Worm (Caenorhabditis elegans): ENCODE results near the gene egli-1.
A peak's percentile ranks its signal among the peaks of the same experiment; 100 is the strongest.

egli-1 gene

DNA sequence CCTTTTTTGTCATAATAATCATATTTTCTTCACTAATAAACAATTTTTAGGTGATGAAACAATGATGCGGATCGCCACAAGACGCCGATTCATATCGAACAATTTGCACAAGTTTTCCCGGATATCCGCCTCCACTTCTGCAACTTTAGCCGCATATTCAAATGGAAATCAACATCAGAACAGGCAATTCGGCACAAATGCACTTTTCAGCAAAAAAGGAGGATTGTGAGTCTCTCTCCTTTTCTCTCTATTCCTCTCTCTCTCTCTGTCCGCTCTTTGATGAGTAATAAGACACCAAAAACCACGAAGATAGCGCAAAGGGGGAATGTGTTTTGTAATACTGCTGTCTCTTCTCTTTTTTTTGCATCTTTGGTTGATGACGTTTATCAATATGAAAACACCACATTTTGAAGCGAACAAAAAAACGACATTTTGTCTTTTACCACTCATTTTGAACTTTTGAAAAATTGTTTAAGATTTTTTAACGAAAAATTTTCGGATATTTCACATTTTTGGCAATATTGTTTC lies 1.1 kb downstream of the egli-1 start, which contains the start of gene eat-3:
Gene eat-3 (plus strand): TSS at position 51 of the 528 bp plus-strand sequence.
- TF ChIP-seq fkh-2 (tag; optimal IDR thresholded peaks at IDR 0.05): no peak
- no peak for TF ChIP-seq skn-1 (tag; optimal IDR thresholded peaks at IDR 0.05)
- TF ChIP-seq ceh-82 (tag; optimal IDR thresholded peaks at IDR 0.05): no peak
- no peak for TF ChIP-seq tbx-2 (tag; optimal IDR thresholded peaks at IDR 0.05)
- TF ChIP-seq lsy-12 (tag; optimal IDR thresholded peaks at IDR 0.05): no peak
- no peak for TF ChIP-seq nhr-12 (tag; optimal IDR thresholded peaks at IDR 0.05)
- no peak for TF ChIP-seq nhr-237 (tag; optimal IDR thresholded peaks at IDR 0.05)
- no peak for TF ChIP-seq elt-2 (tag; optimal IDR thresholded peaks at IDR 0.05)
- TF ChIP-seq elt-3 (tag; optimal IDR thresholded peaks at IDR 0.05): no peak
- TF ChIP-seq hmg-11 (tag; optimal IDR thresholded peaks at IDR 0.05): peak; percentile 16
- TF ChIP-seq lin-15B (tag; optimal IDR thresholded peaks at IDR 0.05): no peak
- no peak for TF ChIP-seq ceh-28 (tag; optimal IDR thresholded peaks at IDR 0.05)
- TF ChIP-seq nhr-23 (tag; optimal IDR thresholded peaks at IDR 0.05): no peak
- TF ChIP-seq aly-2 (tag; optimal IDR thresholded peaks at IDR 0.05): no peak
- no peak for TF ChIP-seq nhr-76 (tag; optimal IDR thresholded peaks at IDR 0.05)
- TF ChIP-seq nhr-25 (tag; optimal IDR thresholded peaks at IDR 0.05): no peak
- TF ChIP-seq nhr-43 (tag; optimal IDR thresholded peaks at IDR 0.05; ENCODE audit: poor library complexity, severe bottlenecking): no peak
- no peak for TF ChIP-seq zag-1 (tag; optimal IDR thresholded peaks at IDR 0.05)
- no peak for TF ChIP-seq nhr-67 (tag; optimal IDR thresholded peaks at IDR 0.05)
- no peak for TF ChIP-seq jun-1 (tag; optimal IDR thresholded peaks at IDR 0.05)
- TF ChIP-seq eor-1 (tag; optimal IDR thresholded peaks at IDR 0.05): no peak
- TF ChIP-seq ztf-4 (tag; optimal IDR thresholded peaks at IDR 0.05): no peak
- TF ChIP-seq R02D3.7 (tag; optimal IDR thresholded peaks at IDR 0.05): no peak
- no peak for TF ChIP-seq nhr-77 (tag; optimal IDR thresholded peaks at IDR 0.05)
- no peak for TF ChIP-seq nhr-28 (tag; optimal IDR thresholded peaks at IDR 0.05)
- TF ChIP-seq ama-1 (optimal IDR thresholded peaks at IDR 0.05): no peak
- TF ChIP-seq elt-1 (tag; optimal IDR thresholded peaks at IDR 0.05): no peak
- TF ChIP-seq ztf-11 (tag; optimal IDR thresholded peaks at IDR 0.05): no peak
- TF ChIP-seq snpc-4 (tag; optimal IDR thresholded peaks at IDR 0.05): no peak
- peak; percentile 29 for TF ChIP-seq lin-39 (tag; optimal IDR thresholded peaks at IDR 0.05)
- no peak for TF ChIP-seq egl-27 (tag; optimal IDR thresholded peaks at IDR 0.05)
- no peak for TF ChIP-seq nhr-11 (tag; optimal IDR thresholded peaks at IDR 0.05)
- peak; percentile 36 for TF ChIP-seq unc-62 (GFP tag; optimal IDR thresholded peaks at IDR 0.05)
- TF ChIP-seq sea-2 (GFP tag; optimal IDR thresholded peaks at IDR 0.05): no peak
- no peak for TF ChIP-seq mdl-1 (tag; optimal IDR thresholded peaks at IDR 0.05)
- TF ChIP-seq ZK546.5 (tag; optimal IDR thresholded peaks at IDR 0.05): no peak
- TF ChIP-seq nfya-1 (tag; optimal IDR thresholded peaks at IDR 0.05; ENCODE audit: insufficient read depth): peak; percentile 49
- TF ChIP-seq pha-4 (tag; optimal IDR thresholded peaks at IDR 0.05): peak; percentile 20
- TF ChIP-seq pqm-1 (tag; optimal IDR thresholded peaks at IDR 0.05): no peak
- TF ChIP-seq daf-12 (tag; optimal IDR thresholded peaks at IDR 0.05): no peak
- peak; percentile 29 for TF ChIP-seq egl-5 (tag; optimal IDR thresholded peaks at IDR 0.05)
- no peak for TF ChIP-seq mml-1 (tag; optimal IDR thresholded peaks at IDR 0.05)
- TF ChIP-seq fos-1 (tag; optimal IDR thresholded peaks at IDR 0.05): no peak
- no peak for TF ChIP-seq unc-39 (tag; optimal IDR thresholded peaks at IDR 0.05)
- no peak for TF ChIP-seq ceh-9 (tag; optimal IDR thresholded peaks at IDR 0.05)
- no peak for TF ChIP-seq fkh-10 (GFP tag; optimal IDR thresholded peaks at IDR 0.05)
- TF ChIP-seq ceh-16 (tag; optimal IDR thresholded peaks at IDR 0.05): no peak

DNA sequence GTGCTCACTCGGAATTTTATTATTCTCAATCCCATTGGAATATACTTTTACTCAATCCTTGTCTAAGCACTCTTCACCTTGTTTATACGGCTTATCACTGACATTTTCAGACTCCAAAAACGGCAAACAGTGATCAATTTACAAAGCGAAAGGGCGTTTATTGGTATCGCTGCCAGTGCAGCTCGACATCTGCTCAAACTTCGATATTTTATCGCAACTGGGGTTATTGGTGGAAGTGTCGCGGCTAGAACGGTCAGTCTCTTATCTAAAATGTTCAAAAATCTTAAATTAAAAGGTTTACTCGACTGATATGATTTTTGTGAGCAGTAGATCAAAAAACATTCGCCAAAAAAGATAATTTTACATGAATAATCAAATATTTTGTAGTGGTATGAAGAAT lies 1.8 kb downstream of the egli-1 start:
- TF ChIP-seq elt-2 (tag; optimal IDR thresholded peaks at IDR 0.05) (peak; percentile 81), skn-1 (tag; optimal IDR thresholded peaks at IDR 0.05) (no peak), jun-1 (tag; optimal IDR thresholded peaks at IDR 0.05) (peak; percentile 25), pqm-1 (tag; optimal IDR thresholded peaks at IDR 0.05) (peak; percentile 76)
